Fruit fly (Drosophila melanogaster) whole organism, embryonic: Measurements from ENCODE around the gene lobo.

Source experiments
- BtbVII ChIP-seq: fragments of 200-800 bp; sonication (Bioruptor generic); optimal IDR thresholded peaks from 3 replicates; lab custom pipeline; 2017; ENCODE audit warnings: missing biosample characterization, mild to moderate bottlenecking, missing genetic modification characterization
- CG10267 ChIP-seq: fragments of 200-800 bp; sonication (Bioruptor generic); optimal IDR thresholded peaks from 2 replicates; lab custom pipeline; 2018; ENCODE audit warnings: missing biosample characterization, mild to moderate bottlenecking, missing genetic modification characterization, moderate library complexity
- CG11504 ChIP-seq: fragments of 200-800 bp; sonication (Bioruptor generic); optimal IDR thresholded peaks from 3 replicates; lab custom pipeline; 2019; ENCODE audit warnings: missing biosample characterization, mild to moderate bottlenecking, missing genetic modification characterization, moderate library complexity
- CG12219 ChIP-seq: fragments of 200-800 bp; sonication (Bioruptor generic); optimal IDR thresholded peaks from 3 replicates; lab custom pipeline; 2018; ENCODE audit warnings: missing biosample characterization, mild to moderate bottlenecking, missing genetic modification characterization
- CG14441 ChIP-seq: fragments of 200-800 bp; sonication (Bioruptor generic); IDR thresholded peaks from 2 replicates; pipeline ENCODE4 v1.3.6; 2022; ENCODE audit warnings: missing biosample characterization, missing genetic modification characterization
- CG17385 ChIP-seq: fragments of 200-800 bp; sonication (Bioruptor generic); optimal IDR thresholded peaks from 3 replicates; lab custom pipeline; 2018; ENCODE audit warnings: missing biosample characterization, mild to moderate bottlenecking, missing genetic modification characterization
- CG18011 ChIP-seq: fragments of 200-800 bp; sonication (Bioruptor generic); optimal IDR thresholded peaks from 2 replicates; lab custom pipeline; 2017; ENCODE audit warnings: missing biosample characterization, missing genetic modification characterization, mild to moderate bottlenecking, moderate library complexity, missing genotype
- CG18262 ChIP-seq: fragments of 200-800 bp; optimal IDR thresholded peaks from 3 replicates; lab custom pipeline; 2019; ENCODE audit warnings: missing biosample characterization, mild to moderate bottlenecking, missing genetic modification characterization, moderate library complexity
- CG2199 ChIP-seq: fragments of 200-800 bp; sonication (Bioruptor generic); IDR thresholded peaks from 3 replicates; pipeline ENCODE4 v1.3.6; 2022; ENCODE audit warnings: missing biosample characterization, missing genetic modification characterization
- CG3838 ChIP-seq: fragments of 200-800 bp; sonication (Bioruptor generic); optimal IDR thresholded peaks from 3 replicates; lab custom pipeline; 2016; ENCODE audit warnings: missing biosample characterization, missing genetic modification characterization
- CG7786 ChIP-seq: fragments of 200-800 bp; sonication (Bioruptor generic); optimal IDR thresholded peaks from 2 replicates; lab custom pipeline; 2016; ENCODE audit warnings: missing biosample characterization, missing genetic modification characterization
- CG7963 ChIP-seq: fragments of 200-800 bp; sonication (Bioruptor generic); IDR thresholded peaks from 3 replicates; pipeline ENCODE4 v1.3.6; 2022; ENCODE audit warnings: missing biosample characterization, missing genetic modification characterization; ENCODE audit not compliant: partially characterized antibody
- CG9609 ChIP-seq: fragments of 200-800 bp; sonication (Bioruptor generic); optimal IDR thresholded peaks from 3 replicates; lab custom pipeline; 2016; ENCODE audit warnings: missing biosample characterization, missing genetic modification characterization
- CG9727 ChIP-seq: fragments of 200-800 bp; sonication (Bioruptor generic); optimal IDR thresholded peaks from 3 replicates; lab custom pipeline; 2017; ENCODE audit warnings: missing biosample characterization, mild to moderate bottlenecking, missing genetic modification characterization
- Dbx ChIP-seq: fragments of 200-800 bp; sonication (Bioruptor generic); IDR thresholded peaks from 3 replicates; pipeline ENCODE4 v1.3.6; 2022; ENCODE audit warnings: missing biosample characterization, missing genetic modification characterization
- Fer2 ChIP-seq: fragments of 200-800 bp; sonication (Bioruptor generic); optimal IDR thresholded peaks from 2 replicates; lab custom pipeline; 2018; ENCODE audit warnings: missing biosample characterization, mild to moderate bottlenecking, missing genetic modification characterization, moderate library complexity
- Gsc ChIP-seq: fragments of 200-800 bp; sonication (Bioruptor generic); IDR thresholded peaks from 2 replicates; pipeline ENCODE4 v1.3.6; 2022; ENCODE audit warnings: missing biosample characterization, missing genetic modification characterization
- Gug ChIP-seq: fragments of 200-800 bp; sonication (Bioruptor generic); IDR thresholded peaks from 4 replicates; pipeline ENCODE4 v1.3.6; 2022; ENCODE audit warnings: missing biosample characterization, missing genetic modification characterization
- H2.0 ChIP-seq: fragments of 200-800 bp; sonication (Bioruptor generic); IDR thresholded peaks from 2 replicates; pipeline ENCODE4 v1.3.6; 2022; ENCODE audit warnings: missing biosample characterization, missing genetic modification characterization
- HLH4C ChIP-seq: fragments of 200-800 bp; sonication (Bioruptor generic); IDR thresholded peaks from 3 replicates; pipeline ENCODE4 v1.3.6; 2022; ENCODE audit warnings: missing biosample characterization, missing genetic modification characterization; ENCODE audit not compliant: partially characterized antibody
- Hey ChIP-seq: fragments of 200-800 bp; sonication (Bioruptor generic); optimal IDR thresholded peaks from 3 replicates; lab custom pipeline; 2018; ENCODE audit warnings: missing biosample characterization, mild to moderate bottlenecking, missing genetic modification characterization
- Hr51 ChIP-seq, 2 experiments: fragments of 200-800 bp; sonication (Bioruptor generic); optimal IDR thresholded peaks; 2 replicates in 1 of 2; 3 replicates in 1 of 2; lab custom pipeline; 2016 to 2018; ENCODE audit warnings: missing biosample characterization in 2 of 2, missing genetic modification characterization in 2 of 2, mild to moderate bottlenecking in 1 of 2, moderate library complexity in 1 of 2
- PHDP ChIP-seq: fragments of 200-800 bp; sonication (Bioruptor generic); optimal IDR thresholded peaks from 3 replicates; lab custom pipeline; 2018; ENCODE audit warnings: missing biosample characterization, mild to moderate bottlenecking, missing genetic modification characterization, moderate library complexity
- Side ChIP-seq: fragments of 200-800 bp; sonication (Bioruptor generic); optimal IDR thresholded peaks from 2 replicates; lab custom pipeline; 2016; ENCODE audit warnings: missing biosample characterization, missing genetic modification characterization
- ara ChIP-seq: fragments of 200-800 bp; sonication (Bioruptor generic); IDR thresholded peaks from 2 replicates; pipeline ENCODE4 v1.3.6; 2022; ENCODE audit warnings: missing biosample characterization, missing genetic modification characterization
- ato ChIP-seq: fragments of 200-800 bp; sonication (Bioruptor generic); IDR thresholded peaks from 2 replicates; pipeline ENCODE4 v1.3.6; 2022; ENCODE audit warnings: missing biosample characterization, missing genetic modification characterization; ENCODE audit not compliant: partially characterized antibody
- bbx ChIP-seq: fragments of 200-800 bp; sonication (Bioruptor generic); IDR thresholded peaks from 2 replicates; pipeline ENCODE4 v1.3.6; 2022; ENCODE audit warnings: missing biosample characterization, missing genetic modification characterization; ENCODE audit not compliant: partially characterized antibody
- ci ChIP-seq: fragments of 200-800 bp; sonication (Bioruptor generic); IDR thresholded peaks from 3 replicates; pipeline ENCODE4 v1.3.6; 2022; ENCODE audit warnings: missing biosample characterization, missing genetic modification characterization
- dimm ChIP-seq: fragments of 200-800 bp; sonication (Bioruptor generic); IDR thresholded peaks from 2 replicates; pipeline ENCODE4 v1.3.6; 2022; ENCODE audit warnings: missing biosample characterization, missing genetic modification characterization
- esg ChIP-seq: fragments of 200-800 bp; sonication (Bioruptor generic); conservative IDR thresholded peaks from 2 replicates; pipeline ENCODE4 v1.3.6; 2022; ENCODE audit warnings: missing biosample characterization, missing genetic modification characterization
- ftz-f1 ChIP-seq: fragments of 200-800 bp; sonication (Bioruptor generic); optimal IDR thresholded peaks from 2 replicates; lab custom pipeline; 2016; ENCODE audit warnings: missing biosample characterization, missing genetic modification characterization
- gcm ChIP-seq: fragments of 200-800 bp; sonication (Bioruptor generic); optimal IDR thresholded peaks from 2 replicates; lab custom pipeline; 2019; ENCODE audit warnings: missing biosample characterization, mild to moderate bottlenecking, missing genetic modification characterization, moderate library complexity
- gcm2 ChIP-seq: fragments of 200-800 bp; sonication (Bioruptor generic); optimal IDR thresholded peaks from 2 replicates; lab custom pipeline; 2016; ENCODE audit warnings: missing biosample characterization, missing genetic modification characterization
- gro ChIP-seq: fragments of 200-800 bp; sonication (Bioruptor generic); optimal IDR thresholded peaks from 2 replicates; lab custom pipeline; 2016; ENCODE audit warnings: missing biosample characterization, missing genetic modification characterization
- gt ChIP-seq: fragments of 200-800 bp; sonication (Bioruptor generic); IDR thresholded peaks from 2 replicates; pipeline ENCODE4 v1.3.6; 2022; ENCODE audit warnings: missing biosample characterization, missing genetic modification characterization
- hb ChIP-seq: fragments of 200-800 bp; sonication (Bioruptor generic); IDR thresholded peaks from 3 replicates; pipeline ENCODE4 v1.3.6; 2022; ENCODE audit warnings: missing biosample characterization, missing genetic modification characterization; ENCODE audit not compliant: partially characterized antibody
- kay ChIP-seq: fragments of 200-800 bp; sonication (Bioruptor generic); optimal IDR thresholded peaks from 2 replicates; lab custom pipeline; 2016; ENCODE audit warnings: missing biosample characterization, missing genetic modification characterization
- knrl ChIP-seq: fragments of 200-800 bp; sonication (Bioruptor generic); IDR thresholded peaks from 3 replicates; pipeline ENCODE4 v1.3.6; 2022; ENCODE audit warnings: missing biosample characterization, missing genetic modification characterization; ENCODE audit not compliant: partially characterized antibody
- lab ChIP-seq: fragments of 200-800 bp; sonication (Bioruptor generic); optimal IDR thresholded peaks from 3 replicates; lab custom pipeline; 2017; ENCODE audit warnings: missing biosample characterization, missing genetic modification characterization, mild to moderate bottlenecking, moderate library complexity, missing genetic modification reagents
- nau ChIP-seq: fragments of 200-800 bp; sonication (Bioruptor generic); optimal IDR thresholded peaks from 3 replicates; lab custom pipeline; 2017; ENCODE audit warnings: missing biosample characterization, mild to moderate bottlenecking, missing genetic modification characterization, missing genetic modification reagents
- phol ChIP-seq: fragments of 200-800 bp; sonication (Bioruptor generic); optimal IDR thresholded peaks from 3 replicates; lab custom pipeline; 2018; ENCODE audit warnings: missing biosample characterization, mild to moderate bottlenecking, missing genetic modification characterization, moderate library complexity
- ranshi ChIP-seq: fragments of 200-800 bp; sonication (Bioruptor generic); IDR thresholded peaks from 2 replicates; pipeline ENCODE4 v1.3.6; 2022; ENCODE audit warnings: missing biosample characterization, missing genetic modification characterization
- rib ChIP-seq: fragments of 200-800 bp; sonication (Bioruptor generic); IDR thresholded peaks from 2 replicates; pipeline ENCODE4 v1.3.6; 2022; ENCODE audit warnings: missing biosample characterization, missing genetic modification characterization
- sc ChIP-seq, 3 experiments: fragments of >200 bp in 2 of 3; fragments of 200-800 bp in 1 of 3; sonication (Bioruptor generic) in 1 of 3; optimal IDR thresholded peaks; 2 replicates in 2 of 3; 3 replicates in 1 of 3; lab custom pipeline; 2017; ENCODE audit warnings: mild to moderate bottlenecking in 1 of 3, missing biosample characterization in 1 of 3, missing genetic modification characterization in 1 of 3, missing genetic modification reagents in 1 of 3
- shn ChIP-seq: fragments of 200-800 bp; sonication (Bioruptor generic); optimal IDR thresholded peaks from 3 replicates; lab custom pipeline; 2016; ENCODE audit warnings: missing biosample characterization, missing genetic modification characterization
- sna ChIP-seq: fragments of 200-800 bp; sonication (Bioruptor generic); IDR thresholded peaks from 2 replicates; pipeline ENCODE4 v1.3.6; 2022; ENCODE audit warnings: missing biosample characterization, missing genetic modification characterization; ENCODE audit not compliant: partially characterized antibody
- sug ChIP-seq: fragments of 200-800 bp; optimal IDR thresholded peaks from 2 replicates; lab custom pipeline; 2019; ENCODE audit warnings: missing biosample characterization, mild to moderate bottlenecking, missing genetic modification characterization, moderate library complexity
- toy ChIP-seq: fragments of 200-800 bp; sonication (Bioruptor generic); IDR thresholded peaks from 2 replicates; pipeline ENCODE4 v1.3.6; 2022; ENCODE audit warnings: missing biosample characterization, missing genetic modification characterization

The lobo gene

dm6 chr3R:25232271-25232989 lies 38.9 kb upstream of the lobo start, which contains the start of gene Cad96Cb (continued):
- TF ChIP-seq lab (GFP tag; lab: Kevin White, UChicago) (peak; percentile 71), bbx (GFP tag; lab: Robert Waterston, UW) (no peak), PHDP (tag; lab: Kevin White, UChicago) (peak; percentile 19), CG2199 (no peak), CG11504 (tag; lab: Kevin White, UChicago) (peak; percentile 92), Dbx (GFP tag; lab: Robert Waterston, UW) (no peak), kay (GFP tag; lab: Kevin White, UChicago) (peak; percentile 56), gcm2 (GFP tag; lab: Kevin White, UChicago) (no peak), CG9609 (peak; percentile 75), nau (GFP tag; lab: Kevin White, UChicago) (no peak), gcm (GFP tag; lab: Kevin White, UChicago) (peak; percentile 86), sc (optimal IDR thresholded peaks at IDR 0.05; lab: Kevin White, UChicago) (no peak), sc (GFP tag; optimal IDR thresholded peaks at IDR 0.05; lab: Kevin White, UChicago) (peak; percentile 87), rib (GFP tag; lab: Robert Waterston, UW) (no peak), CG7963 (GFP tag; lab: Robert Waterston, UW) (0 out of 3 replicates have a peak, but pooled peaks have one; percentile 34), dimm (GFP tag; lab: Robert Waterston, UW) (no peak), CG9727 (GFP tag; lab: Kevin White, UChicago) (peak; percentile 92), CG12219 (GFP tag; lab: Kevin White, UChicago) (peak; percentile 69), Side (GFP tag; lab: Kevin White, UChicago) (peak; percentile 71), Fer2 (tag; lab: Kevin White, UChicago) (peak; percentile 25), hb (GFP tag; lab: Robert Waterston, UW) (no peak), Hey (tag; lab: Kevin White, UChicago) (no peak), gt (GFP tag; lab: Robert Waterston, UW) (no peak; the same call in 1 of the 2 replicates), Gug (GFP tag; lab: Robert Waterston, UW) (peak; percentile 36; the same call in 2 of the 4 replicates), gro (GFP tag; lab: Kevin White, UChicago) (no peak), CG14441 (GFP tag; lab: Robert Waterston, UW) (0 out of 2 replicates have a peak, but pooled peaks have one; percentile 11), CG3838 (peak; percentile 28), CG17385 (GFP tag; lab: Kevin White, UChicago) (peak; percentile 82), ci (GFP tag; lab: Robert Waterston, UW) (peak; percentile 63; the same call in 2 of the 3 replicates), BtbVII (GFP tag; lab: Kevin White, UChicago) (peak; percentile 63), HLH4C (GFP tag; lab: Robert Waterston, UW) (no peak), CG7786 (peak; percentile 56), CG10267 (peak; percentile 84), CG18011 (GFP tag; lab: Kevin White, UChicago) (peak; percentile 35), Hr51 (GFP tag; optimal IDR thresholded peaks at IDR 0.05; lab: Kevin White, UChicago) (peak; percentile 48 to 90), sug (tag; lab: Kevin White, UChicago) (no peak), H2.0 (GFP tag; lab: Robert Waterston, UW) (peak; percentile 38; the same call in 1 of the 2 replicates), toy (no peak), esg (0 out of 2 replicates have a peak, but pooled peaks have one; percentile 46), Gsc (GFP tag; lab: Robert Waterston, UW) (no peak), CG18262 (peak; percentile 95), shn (GFP tag; lab: Kevin White, UChicago) (peak; percentile 53), ranshi (GFP tag; lab: Robert Waterston, UW) (peak; percentile 38; the same call in 1 of the 2 replicates), ara (peak; percentile 65; the same call in 1 of the 2 replicates), ftz-f1 (GFP tag; lab: Kevin White, UChicago) (no peak), sna (GFP tag; lab: Robert Waterston, UW) (no peak), ato (GFP tag; lab: Robert Waterston, UW) (no peak), phol (tag; lab: Kevin White, UChicago) (peak; percentile 93), knrl (GFP tag; lab: Robert Waterston, UW) (no peak)
